Fruit fly (Drosophila melanogaster): Measurements from ENCODE around the gene CG2794.

CG2794 gene

dm6 chr2L:574226-574625, 10.3 kb downstream of the CG2794 start, which contains the start of the genes Ipk2 and cold (continued):
- TF ChIP-seq Rel (GFP tag; optimal IDR thresholded peaks at IDR 0.05) (no peak), Rel (tag; optimal IDR thresholded peaks at IDR 0.05) (peak; percentile 75), ey (GFP tag; optimal IDR thresholded peaks at IDR 0.05) (peak; percentile 78), lola (GFP tag; optimal IDR thresholded peaks at IDR 0.05) (no peak), sage (GFP tag; optimal IDR thresholded peaks at IDR 0.05) (no peak), CG32264 (GFP tag; optimal IDR thresholded peaks at IDR 0.05) (peak; percentile 62), CrebA (GFP tag; optimal IDR thresholded peaks at IDR 0.05; ENCODE audit: borderline replicate concordance) (no peak), rgr (GFP tag; optimal IDR thresholded peaks at IDR 0.05) (peak; percentile 88), tai (GFP tag; optimal IDR thresholded peaks at IDR 0.05) (no peak)

- no peak for TF ChIP-seq CrebA (GFP tag; optimal IDR thresholded peaks at IDR 0.05; ENCODE audit: borderline replicate concordance)
- TF ChIP-seq ey (GFP tag; optimal IDR thresholded peaks at IDR 0.05): no peak
- peak; percentile 73 for TF ChIP-seq Myc (optimal IDR thresholded peaks at IDR 0.05)
- TF ChIP-seq fru (GFP tag; optimal IDR thresholded peaks at IDR 0.05): no peak
These were observed 12.7 kb downstream of the CG2794 start, which contains the start of gene Ptth for dm6 chr2L:576559-577184. Gene Ptth, minus strand, starts transcription at chr2L:576896.

- TF ChIP-seq GATAd (GFP tag; optimal IDR thresholded peaks at IDR 0.05): no peak
- TF ChIP-seq HLH106 (tag; optimal IDR thresholded peaks at IDR 0.05): no peak
- TF ChIP-seq h (GFP tag; optimal IDR thresholded peaks at IDR 0.05): no peak
- TF ChIP-seq dl (GFP tag; optimal IDR thresholded peaks at IDR 0.05; ENCODE audit: insufficient read depth in 1 of 2, partially characterized antibody in 2 of 2): no peak
- TF ChIP-seq usp (GFP tag; optimal IDR thresholded peaks at IDR 0.05): no peak
- TF ChIP-seq woc (GFP tag; optimal IDR thresholded peaks at IDR 0.05): no peak
- no peak for TF ChIP-seq ey (GFP tag; optimal IDR thresholded peaks at IDR 0.05)
- no peak for TF ChIP-seq CG32264 (GFP tag; optimal IDR thresholded peaks at IDR 0.05)
- no peak for TF ChIP-seq Hnf4 (GFP tag; optimal IDR thresholded peaks at IDR 0.05)
- TF ChIP-seq CrebA (GFP tag; optimal IDR thresholded peaks at IDR 0.05; ENCODE audit: borderline replicate concordance): no peak
- no peak for TF ChIP-seq Rel (GFP tag; optimal IDR thresholded peaks at IDR 0.05)
- TF ChIP-seq Rel (tag; optimal IDR thresholded peaks at IDR 0.05): no peak
These were observed 13.2 kb downstream of the CG2794 start, which contains the start of gene Pph13 for dm6 chr2L:577186-577585. Gene Pph13, plus strand, starts transcription at chr2L:577486.

- peak; percentile 41 for TF ChIP-seq Vsx2 (GFP tag; optimal IDR thresholded peaks at IDR 0.05; ENCODE audit: partially characterized antibody)
- TF ChIP-seq psq (GFP tag; optimal IDR thresholded peaks at IDR 0.05): no peak
- no peak for TF ChIP-seq Dfd (GFP tag; optimal IDR thresholded peaks at IDR 0.05)
- TF ChIP-seq Mio (GFP tag; optimal IDR thresholded peaks at IDR 0.05): no peak
- no peak for TF ChIP-seq rgr (GFP tag; optimal IDR thresholded peaks at IDR 0.05)
- no peak for TF ChIP-seq dl (GFP tag; optimal IDR thresholded peaks at IDR 0.05; ENCODE audit: insufficient read depth in 1 of 2, partially characterized antibody in 2 of 2)
- no peak for TF ChIP-seq Myc (optimal IDR thresholded peaks at IDR 0.05)
These were observed 21.3 kb downstream of the CG2794 start for dm6 chr2L:585268-585667.

- TF ChIP-seq psq (GFP tag; optimal IDR thresholded peaks at IDR 0.05) (no peak), CrebA (GFP tag; optimal IDR thresholded peaks at IDR 0.05; ENCODE audit: borderline replicate concordance) (no peak), CG9705 (GFP tag; optimal IDR thresholded peaks at IDR 0.05) (no peak), Abd-B (GFP tag; optimal IDR thresholded peaks at IDR 0.05) (no peak), tai (GFP tag; optimal IDR thresholded peaks at IDR 0.05) (no peak), h (GFP tag; optimal IDR thresholded peaks at IDR 0.05) (no peak), jim (GFP tag; optimal IDR thresholded peaks at IDR 0.05) (no peak)
These were observed 27.5 kb downstream of the CG2794 start for dm6 chr2L:591511-591910.

- no peak for TF ChIP-seq Myc (optimal IDR thresholded peaks at IDR 0.05)
- TF ChIP-seq Vsx2 (GFP tag; optimal IDR thresholded peaks at IDR 0.05; ENCODE audit: partially characterized antibody): no peak
- TF ChIP-seq Dfd (GFP tag; optimal IDR thresholded peaks at IDR 0.05): peak; percentile 91
- no peak for TF ChIP-seq ey (GFP tag; optimal IDR thresholded peaks at IDR 0.05)
These were observed 30.1 kb downstream of the CG2794 start for dm6 chr2L:594048-594447.
